Fruit fly (Drosophila melanogaster) whole organism, prepupa: ENCODE data around the gene CG9107.

Experiments used
- CG15336 ChIP-seq: fragments of 200-800 bp; sonication (Bioruptor generic); IDR thresholded peaks from 2 replicates; pipeline ENCODE4 v1.3.6; 2022; ENCODE audit warnings: missing biosample characterization, missing genetic modification characterization
- CG3032 ChIP-seq: fragments of 200-800 bp; optimal IDR thresholded peaks from 2 replicates; lab custom pipeline; 2019; ENCODE audit warnings: missing biosample characterization, mild to moderate bottlenecking, missing genetic modification characterization, moderate library complexity
- CG6854 ChIP-seq: fragments of 200-800 bp; sonication (Bioruptor generic); optimal IDR thresholded peaks from 2 replicates; lab custom pipeline; 2017; ENCODE audit warnings: missing biosample characterization, mild to moderate bottlenecking, missing genetic modification characterization
- Hr39 ChIP-seq: fragments of 200-800 bp; sonication (Bioruptor generic); optimal IDR thresholded peaks from 2 replicates; lab custom pipeline; 2016; ENCODE audit warnings: missing biosample characterization, missing genetic modification characterization
- OdsH ChIP-seq: fragments of 200-800 bp; sonication (Bioruptor generic); optimal IDR thresholded peaks from 3 replicates; lab custom pipeline; 2016; ENCODE audit warnings: missing biosample characterization, missing genetic modification characterization
- acj6 ChIP-seq: fragments of 200-800 bp; sonication (Bioruptor generic); optimal IDR thresholded peaks from 3 replicates; lab custom pipeline; 2016; ENCODE audit warnings: missing biosample characterization, missing genetic modification characterization
- fkh ChIP-seq: fragments of 200-800 bp; sonication (Bioruptor generic); optimal IDR thresholded peaks from 3 replicates; lab custom pipeline; 2017; ENCODE audit warnings: missing biosample characterization, mild to moderate bottlenecking, missing genetic modification characterization, moderate library complexity
- pdm3 ChIP-seq: fragments of 200-800 bp; sonication (Bioruptor generic); optimal IDR thresholded peaks from 3 replicates; lab custom pipeline; 2016; ENCODE audit warnings: missing biosample characterization, missing genetic modification characterization

DNA sequence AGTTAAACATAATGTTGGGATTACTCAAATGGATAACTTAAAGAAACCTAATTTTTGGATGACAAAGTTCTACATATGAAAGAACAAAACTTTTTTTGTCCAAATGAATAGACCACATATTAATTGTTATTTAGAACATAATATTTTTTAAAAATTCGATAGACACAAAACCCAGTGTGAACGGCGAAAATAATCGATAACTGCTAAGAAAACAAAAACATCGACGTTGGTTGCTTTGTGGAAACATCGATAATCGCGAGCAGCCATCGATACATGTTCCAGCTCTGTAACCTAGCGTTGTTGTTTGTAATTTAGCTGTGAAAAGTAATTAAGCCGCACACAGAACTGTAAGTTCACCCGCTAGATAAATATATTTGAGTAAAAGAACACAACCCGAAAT lies 26.2 kb upstream of the CG9107 start, which contains the start of gene CG9135:
- TF ChIP-seq Hr39 (GFP tag; lab: Kevin White, UChicago): no peak
- TF ChIP-seq CG15336 (GFP tag; lab: Robert Waterston, UW): no peak
- no peak for TF ChIP-seq CG3032 (tag; lab: Kevin White, UChicago)
- TF ChIP-seq fkh (GFP tag; lab: Kevin White, UChicago): no peak
- TF ChIP-seq acj6 (GFP tag; lab: Kevin White, UChicago): no peak
- TF ChIP-seq pdm3 (GFP tag; lab: Kevin White, UChicago): no peak
- no peak for TF ChIP-seq CG6854
- TF ChIP-seq OdsH (GFP tag; lab: Kevin White, UChicago): no peak
